Fruit fly (Drosophila melanogaster) whole organism, embryonic: ENCODE results near the gene CG4982.

Experiments
- CG10321 ChIP-seq: fragments of 200-800 bp; sonication (Bioruptor generic); IDR thresholded peaks from 2 replicates; pipeline ENCODE4 v1.3.6; 2022; ENCODE audit warnings: missing biosample characterization, missing genetic modification characterization
- CG12155 ChIP-seq: fragments of 200-800 bp; sonication (Bioruptor generic); optimal IDR thresholded peaks from 3 replicates; lab custom pipeline; 2016; ENCODE audit warnings: missing biosample characterization, missing genetic modification characterization
- CG12942 ChIP-seq: fragments of 200-800 bp; sonication (Bioruptor generic); optimal IDR thresholded peaks from 3 replicates; lab custom pipeline; 2016; ENCODE audit warnings: missing biosample characterization, missing genetic modification characterization
- CG3407 ChIP-seq: fragments of 200-800 bp; sonication (Bioruptor generic); optimal IDR thresholded peaks from 2 replicates; lab custom pipeline; 2018; ENCODE audit warnings: missing biosample characterization, mild to moderate bottlenecking, missing genetic modification characterization
- CG7928 ChIP-seq: fragments of 200-800 bp; sonication (Bioruptor generic); optimal IDR thresholded peaks from 2 replicates; lab custom pipeline; 2017; ENCODE audit warnings: missing biosample characterization, mild to moderate bottlenecking, missing genetic modification characterization
- CG8478 ChIP-seq: fragments of >200 bp; optimal IDR thresholded peaks from 2 replicates; lab custom pipeline; 2018
- Fer1 ChIP-seq: fragments of 200-800 bp; sonication (Bioruptor generic); optimal IDR thresholded peaks from 2 replicates; lab custom pipeline; 2017; ENCODE audit warnings: missing biosample characterization, mild to moderate bottlenecking, missing genetic modification characterization
- Sry-δ ChIP-seq: fragments of 200-800 bp; sonication (Bioruptor generic); optimal IDR thresholded peaks from 2 replicates; lab custom pipeline; 2016; ENCODE audit warnings: missing biosample characterization, missing genetic modification characterization
- Taf1 ChIP-seq: fragments of 200-800 bp; sonication (Bioruptor generic); IDR thresholded peaks from 2 replicates; pipeline ENCODE4 v1.3.6; 2022; ENCODE audit warnings: missing biosample characterization, missing genetic modification characterization
- gem ChIP-seq: fragments of 200-800 bp; sonication (Bioruptor generic); optimal IDR thresholded peaks from 2 replicates; lab custom pipeline; 2019; ENCODE audit warnings: missing biosample characterization, mild to moderate bottlenecking, missing genetic modification characterization, moderate library complexity
- ranshi ChIP-seq: fragments of 200-800 bp; sonication (Bioruptor generic); IDR thresholded peaks from 2 replicates; pipeline ENCODE4 v1.3.6; 2022; ENCODE audit warnings: missing biosample characterization, missing genetic modification characterization

DNA sequence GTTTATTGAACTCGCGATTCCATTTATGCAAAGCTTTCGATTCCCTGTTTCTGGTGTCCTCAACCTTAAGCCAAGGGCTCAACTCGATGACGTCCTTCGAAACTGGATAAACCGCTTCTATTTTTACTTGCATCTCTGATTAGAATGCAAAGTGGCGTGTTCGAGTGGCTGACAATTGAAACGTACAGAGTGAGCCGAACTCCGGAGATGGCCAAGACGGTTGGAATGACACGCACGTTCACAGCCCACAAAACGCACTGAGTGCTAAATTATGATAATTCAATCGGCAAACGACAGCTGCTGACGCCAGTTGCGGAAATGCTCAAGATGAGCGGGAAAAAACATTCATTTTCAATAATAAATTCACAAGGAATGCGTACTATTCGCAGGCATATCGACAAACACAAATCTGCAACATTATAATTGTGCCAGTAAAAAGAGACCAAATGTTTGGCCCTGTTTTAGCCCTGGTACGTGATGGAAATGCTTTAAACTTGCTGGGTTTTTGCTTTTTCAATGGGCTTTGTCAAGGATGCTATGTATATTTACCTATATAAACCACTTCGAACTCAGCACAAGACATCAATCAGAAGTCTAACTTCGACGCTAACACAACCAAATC is 28.8 kb upstream of the CG4982 start, which contains the start of gene CG13066:
- TF ChIP-seq Fer1 (no peak), CG8478 (no peak), ranshi (GFP tag; lab: Robert Waterston, UW) (no peak), CG12155 (GFP tag; lab: Kevin White, UChicago) (no peak), CG7928 (no peak), gem (tag; lab: Kevin White, UChicago) (no peak), CG12942 (no peak), Taf1 (no peak), CG10321 (no peak), CG3407 (GFP tag; lab: Kevin White, UChicago) (no peak), Sry-δ (GFP tag; lab: Kevin White, UChicago) (no peak)
